Worm (Caenorhabditis elegans) whole organism, mixed stage, embryonic: ENCODE results near the gene tbce-1.

Experiments
- mab-5 ChIP-seq: fragments of 150-350 bp; optimal IDR thresholded peaks from 2 replicates; lab custom pipeline; 2014; ENCODE audit warnings: missing biosample characterization, missing genetic modification characterization
- nhr-28 ChIP-seq: fragments of 150-350 bp; optimal IDR thresholded peaks from 2 replicates; lab custom pipeline; 2014; ENCODE audit warnings: missing biosample characterization, missing genetic modification characterization
- pha-4 ChIP-seq: fragments of 150-350 bp; optimal IDR thresholded peaks from 2 replicates; lab custom pipeline; 2018; ENCODE audit warnings: missing biosample characterization, missing genetic modification reagents, missing genetic modification characterization
- snpc-4 ChIP-seq: fragments of 150-350 bp; optimal IDR thresholded peaks from 2 replicates; lab custom pipeline; 2014; ENCODE audit warnings: missing biosample characterization, missing genetic modification characterization
- tbx-8 ChIP-seq: fragments of 200-800 bp; sonication (Bioruptor generic); optimal IDR thresholded peaks from 2 replicates; lab custom pipeline; 2018; ENCODE audit warnings: mild to moderate bottlenecking, missing genetic modification characterization, moderate library complexity, missing compliant biosample characterization
- ztf-11 ChIP-seq: fragments of 150-350 bp; optimal IDR thresholded peaks from 2 replicates; lab custom pipeline; 2014; ENCODE audit warnings: missing biosample characterization, missing genetic modification characterization

DNA sequence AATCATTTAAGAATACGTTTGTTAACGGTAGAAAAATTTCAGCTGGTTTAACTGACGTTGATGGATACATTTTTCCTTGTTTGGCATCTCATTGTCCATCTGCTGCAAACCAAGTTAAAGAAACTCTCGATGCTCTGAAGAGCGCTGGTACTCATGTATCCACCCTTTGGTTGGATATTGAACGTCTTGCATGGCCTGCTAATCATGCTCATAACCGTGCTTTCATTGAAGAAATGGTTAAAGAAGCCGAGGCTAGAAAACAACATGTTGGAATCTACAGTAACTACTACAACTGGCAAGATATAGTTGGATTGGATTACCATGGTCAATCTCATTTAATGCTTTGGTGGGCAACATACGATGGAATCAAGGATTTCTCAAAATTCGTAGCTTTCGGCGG, 38.5 kb downstream of the tbce-1 start:
- TF ChIP-seq pha-4 (tag; lab: Kevin White, UChicago) (no peak), tbx-8 (no peak), ztf-11 (tag; lab: Kevin White, UChicago) (no peak), mab-5 (tag; lab: Kevin White, UChicago) (no peak), nhr-28 (no peak), snpc-4 (tag; lab: Kevin White, UChicago) (no peak)
